Worm (Caenorhabditis elegans) whole organism, L2 larva: ENCODE results near the gene Y48C3A.12.

Experiments
- F13H6.1 ChIP-seq: sonication (generic microtip); optimal IDR thresholded peaks from 2 replicates; lab custom pipeline; 2016; ENCODE audit warnings: missing genetic modification characterization, missing compliant biosample characterization
- Y55F3AM.14 ChIP-seq: fragments of 200-800 bp; sonication (Bioruptor generic); optimal IDR thresholded peaks from 2 replicates; lab custom pipeline; 2018; ENCODE audit warnings: mild to moderate bottlenecking, missing genetic modification characterization, missing compliant biosample characterization
- ZK546.5 ChIP-seq: sonication (generic microtip); optimal IDR thresholded peaks from 2 replicates; lab custom pipeline; 2017; ENCODE audit warnings: missing biosample characterization, missing genetic modification characterization
- alr-1 ChIP-seq: fragments of 150-350 bp; optimal IDR thresholded peaks from 2 replicates; lab custom pipeline; 2014; ENCODE audit warnings: missing biosample characterization, missing genetic modification characterization
- aly-2 ChIP-seq: fragments of 150-350 bp; optimal IDR thresholded peaks from 2 replicates; lab custom pipeline; 2014; ENCODE audit warnings: missing biosample characterization, missing genetic modification characterization
- ama-1 ChIP-seq: fragments of 150-350 bp; optimal IDR thresholded peaks from 2 replicates; lab custom pipeline; 2018; ENCODE audit warnings: inconsistent platforms
- blmp-1 ChIP-seq: sonication (generic microtip); optimal IDR thresholded peaks from 2 replicates; lab custom pipeline; 2017; ENCODE audit warnings: missing genetic modification characterization, mild to moderate bottlenecking, missing compliant biosample characterization, antibody characterized with exemption, moderate library complexity; ENCODE audit not compliant: insufficient read depth
- ceh-16 ChIP-seq: fragments of 150-350 bp; optimal IDR thresholded peaks from 2 replicates; lab custom pipeline; 2014; ENCODE audit warnings: missing biosample characterization, missing genetic modification characterization
- ceh-82 ChIP-seq: fragments of 150-350 bp; optimal IDR thresholded peaks from 2 replicates; lab custom pipeline; 2014; ENCODE audit warnings: missing biosample characterization, missing genetic modification characterization
- dmd-4 ChIP-seq: sonication (generic microtip); optimal IDR thresholded peaks from 2 replicates; lab custom pipeline; 2017; ENCODE audit warnings: missing biosample characterization, missing genetic modification characterization
- egl-27 ChIP-seq: sonication (generic microtip); optimal IDR thresholded peaks from 3 replicates; lab custom pipeline; 2017; ENCODE audit warnings: missing biosample characterization, missing genetic modification reagents, missing genetic modification characterization
- gmeb-1 ChIP-seq: fragments of 150-350 bp; optimal IDR thresholded peaks from 2 replicates; lab custom pipeline; 2014; ENCODE audit warnings: missing biosample characterization, missing genetic modification characterization
- lin-11 ChIP-seq: fragments of 150-350 bp; sonication (generic microtip); optimal IDR thresholded peaks from 2 replicates; lab custom pipeline; 2014; ENCODE audit warnings: missing biosample characterization, missing genetic modification characterization, inconsistent platforms, mixed read lengths
- lin-13 ChIP-seq: fragments of 150-350 bp; optimal IDR thresholded peaks from 2 replicates; lab custom pipeline; 2014; ENCODE audit warnings: missing biosample characterization, missing genetic modification reagents, missing genetic modification characterization
- lsy-2 ChIP-seq, 2 experiments: fragments of 150-350 bp in 1 of 2; sonication (generic microtip) in 1 of 2; optimal IDR thresholded peaks; 2 replicates each; lab custom pipeline; 2014 to 2017; ENCODE audit warnings: missing biosample characterization in 2 of 2, missing genetic modification characterization in 2 of 2
- mab-5 ChIP-seq: fragments of 150-350 bp; optimal IDR thresholded peaks from 2 replicates; lab custom pipeline; 2014; ENCODE audit warnings: missing biosample characterization, missing genetic modification characterization
- mbf-1 ChIP-seq: sonication (generic microtip); optimal IDR thresholded peaks from 2 replicates; lab custom pipeline; 2017; ENCODE audit warnings: missing biosample characterization, missing genetic modification characterization
- mdl-1 ChIP-seq, 2 experiments: fragments of 150-350 bp in 1 of 2; sonication (generic microtip) in 1 of 2; optimal IDR thresholded peaks; 2 replicates each; lab custom pipeline; 2017; ENCODE audit warnings: missing biosample characterization in 2 of 2, missing genetic modification characterization in 2 of 2
- nhr-11 ChIP-seq: fragments of 150-350 bp; optimal IDR thresholded peaks from 2 replicates; lab custom pipeline; 2014; ENCODE audit warnings: missing biosample characterization, missing genetic modification characterization
- nhr-129 ChIP-seq: fragments of 150-350 bp; optimal IDR thresholded peaks from 2 replicates; lab custom pipeline; 2014; ENCODE audit warnings: missing biosample characterization, missing genetic modification characterization
- nhr-21 ChIP-seq: fragments of 150-350 bp; optimal IDR thresholded peaks from 2 replicates; lab custom pipeline; 2014; ENCODE audit warnings: missing biosample characterization, missing genetic modification characterization
- nhr-23 ChIP-seq: fragments of 150-350 bp; optimal IDR thresholded peaks from 2 replicates; lab custom pipeline; 2014; ENCODE audit warnings: missing biosample characterization, missing genetic modification reagents, missing genetic modification characterization
- nhr-237 ChIP-seq: fragments of 150-350 bp; optimal IDR thresholded peaks from 2 replicates; lab custom pipeline; 2014; ENCODE audit warnings: missing biosample characterization, missing genetic modification characterization
- nhr-25 ChIP-seq: fragments of 150-350 bp; sonication (generic microtip); optimal IDR thresholded peaks from 3 replicates; lab custom pipeline; 2014; ENCODE audit warnings: missing biosample characterization, missing genetic modification characterization
- nhr-6 ChIP-seq: fragments of 150-350 bp; optimal IDR thresholded peaks from 2 replicates; lab custom pipeline; 2014; ENCODE audit warnings: missing biosample characterization, missing genetic modification characterization
- nhr-77 ChIP-seq: fragments of 150-350 bp; optimal IDR thresholded peaks from 2 replicates; lab custom pipeline; 2014; ENCODE audit warnings: missing biosample characterization, missing genetic modification characterization
- peb-1 ChIP-seq: fragments of 150-350 bp; optimal IDR thresholded peaks from 2 replicates; lab custom pipeline; 2014; ENCODE audit warnings: missing biosample characterization, missing genetic modification characterization
- sem-4 ChIP-seq: fragments of 150-350 bp; optimal IDR thresholded peaks from 2 replicates; lab custom pipeline; 2014; ENCODE audit warnings: missing biosample characterization, missing genetic modification reagents, missing genetic modification characterization
- skn-1 ChIP-seq: sonication (generic microtip); optimal IDR thresholded peaks from 2 replicates; lab custom pipeline; 2017; ENCODE audit warnings: missing biosample characterization, missing genetic modification characterization
- unc-39 ChIP-seq: fragments of 150-350 bp; optimal IDR thresholded peaks from 2 replicates; lab custom pipeline; 2014; ENCODE audit warnings: missing biosample characterization, missing genetic modification characterization
- unc-55 ChIP-seq: fragments of 150-350 bp; sonication (generic microtip); optimal IDR thresholded peaks from 3 replicates; lab custom pipeline; 2014; ENCODE audit warnings: missing biosample characterization, missing genetic modification reagents, missing genetic modification characterization
- unc-62 ChIP-seq: fragments of 150-350 bp; optimal IDR thresholded peaks from 2 replicates; lab custom pipeline; 2014; ENCODE audit warnings: missing biosample characterization, missing genetic modification reagents, missing genetic modification characterization
- zag-1 ChIP-seq: fragments of 150-350 bp; optimal IDR thresholded peaks from 2 replicates; lab custom pipeline; 2014; ENCODE audit warnings: missing biosample characterization, missing genetic modification characterization
- ztf-1 ChIP-seq: fragments of 200-800 bp; sonication (Bioruptor generic); conservative IDR thresholded peaks from 2 replicates; pipeline ENCODE4 v1.3.6; 2022; ENCODE audit warnings: missing genetic modification characterization, missing compliant biosample characterization
- ztf-11 ChIP-seq: sonication (generic microtip); optimal IDR thresholded peaks from 2 replicates; lab custom pipeline; 2017; ENCODE audit warnings: missing biosample characterization, missing genetic modification characterization
- ztf-4 ChIP-seq: fragments of 150-350 bp; optimal IDR thresholded peaks from 2 replicates; lab custom pipeline; 2014; ENCODE audit warnings: missing biosample characterization, missing genetic modification characterization

The Y48C3A.12 gene

DNA sequence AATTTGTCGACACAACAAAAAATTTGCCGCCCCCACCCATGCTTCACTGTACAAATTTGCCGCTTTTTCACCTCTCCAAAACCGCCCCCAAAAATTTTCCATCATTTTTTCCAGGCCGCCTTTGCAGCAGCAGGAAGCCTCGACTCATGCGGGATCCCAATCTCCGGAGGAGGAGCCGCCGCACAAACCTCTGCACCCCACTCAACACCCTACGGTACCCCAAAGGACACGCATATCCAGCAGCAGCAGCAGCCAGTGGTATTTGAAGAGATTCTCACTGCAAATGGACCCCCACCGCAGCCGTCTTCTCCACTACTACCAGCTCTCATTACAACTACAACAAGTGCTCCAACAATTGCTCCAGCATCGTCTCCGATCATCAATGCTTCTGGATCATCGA, 6.8 kb downstream of the Y48C3A.12 start:
- TF ChIP-seq ceh-82 (tag; lab: Kevin White, UChicago) = no peak
- no peak for TF ChIP-seq nhr-11 (tag; lab: Kevin White, UChicago)
- TF ChIP-seq blmp-1 (tag; lab: Kevin White, UChicago) = no peak
- no peak for TF ChIP-seq sem-4 (tag; lab: Kevin White, UChicago)
- no peak for TF ChIP-seq nhr-25 (tag; lab: Kevin White, UChicago)
- no peak for TF ChIP-seq unc-62 (GFP tag; lab: Kevin White, UChicago)
- no peak for TF ChIP-seq ztf-4
- no peak for TF ChIP-seq unc-39 (tag; lab: Kevin White, UChicago)
- TF ChIP-seq ztf-11 (tag; lab: Kevin White, UChicago) = no peak
- TF ChIP-seq ztf-1 = no peak
- no peak for TF ChIP-seq Y55F3AM.14 (GFP tag; lab: Kevin White, UChicago)
- TF ChIP-seq ceh-16 (tag; lab: Kevin White, UChicago) = no peak
- TF ChIP-seq zag-1 (tag; lab: Kevin White, UChicago) = no peak
- TF ChIP-seq egl-27 (tag; lab: Kevin White, UChicago) = no peak
- no peak for TF ChIP-seq dmd-4 (tag; lab: Kevin White, UChicago)

- no peak for TF ChIP-seq ama-1 (lab: Kevin White, UChicago)
- no peak for TF ChIP-seq lsy-2 (tag; optimal IDR thresholded peaks at IDR 0.05; lab: Kevin White, UChicago)
- TF ChIP-seq nhr-25 (tag; lab: Kevin White, UChicago) = no peak
- no peak for TF ChIP-seq dmd-4 (tag; lab: Kevin White, UChicago)
- TF ChIP-seq alr-1 = no peak
- no peak for TF ChIP-seq ceh-16 (tag; lab: Kevin White, UChicago)
- no peak for TF ChIP-seq aly-2 (tag; lab: Kevin White, UChicago)
- no peak for TF ChIP-seq unc-55 (GFP tag; lab: Kevin White, UChicago)
- no peak for TF ChIP-seq peb-1 (tag; lab: Kevin White, UChicago)
- TF ChIP-seq zag-1 (tag; lab: Kevin White, UChicago) = no peak
- TF ChIP-seq mab-5 (tag; lab: Kevin White, UChicago) = no peak
- no peak for TF ChIP-seq F13H6.1 (tag; lab: Kevin White, UChicago)
- TF ChIP-seq lin-13 (GFP tag; lab: Kevin White, UChicago) = no peak
- TF ChIP-seq nhr-21 = no peak
Observed at ce11 chrII:13389461-13389860, 13.2 kb downstream of the Y48C3A.12 start, which contains the start of gene Y48C3A.14. TSS of gene Y48C3A.14 (plus strand) at chrII:13389761.

DNA sequence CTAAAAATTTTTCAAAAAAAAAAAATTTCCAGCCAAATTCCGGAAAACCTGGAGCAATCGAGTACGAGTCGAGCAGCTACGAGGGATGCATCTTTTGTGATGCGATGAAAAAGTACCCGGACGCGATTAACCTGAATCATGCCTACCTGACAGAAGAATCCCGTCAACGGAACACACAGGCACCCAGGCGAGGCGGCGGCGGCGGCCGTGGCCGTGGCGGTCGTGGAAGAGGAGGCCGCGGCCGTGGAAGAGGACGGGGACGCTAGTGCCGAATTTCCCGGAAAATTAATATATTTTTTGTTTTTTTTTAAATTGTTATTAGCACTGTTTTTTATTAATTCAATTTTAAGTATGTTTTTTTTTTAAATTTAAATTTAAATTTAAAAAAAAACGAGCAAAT, 25.3 kb downstream of the Y48C3A.12 start:
- no peak for TF ChIP-seq mdl-1 (tag; optimal IDR thresholded peaks at IDR 0.05; lab: Kevin White, UChicago)
- TF ChIP-seq unc-62 (GFP tag; lab: Kevin White, UChicago) = no peak
- no peak for TF ChIP-seq unc-39 (tag; lab: Kevin White, UChicago)
- TF ChIP-seq ama-1 (lab: Kevin White, UChicago) = no peak
- no peak for TF ChIP-seq egl-27 (tag; lab: Kevin White, UChicago)
- TF ChIP-seq alr-1 = no peak
- no peak for TF ChIP-seq gmeb-1 (tag; lab: Kevin White, UChicago)
- TF ChIP-seq nhr-6 (tag; lab: Kevin White, UChicago) = no peak
- TF ChIP-seq ceh-82 (tag; lab: Kevin White, UChicago) = no peak
- TF ChIP-seq blmp-1 (tag; lab: Kevin White, UChicago) = no peak
- TF ChIP-seq lin-11 (tag; lab: Kevin White, UChicago) = no peak
- no peak for TF ChIP-seq nhr-23 (tag; lab: Kevin White, UChicago)
- TF ChIP-seq nhr-237 (tag; lab: Kevin White, UChicago) = no peak
- TF ChIP-seq nhr-77 (tag; lab: Kevin White, UChicago) = no peak
- no peak for TF ChIP-seq lin-13 (GFP tag; lab: Kevin White, UChicago)
- no peak for TF ChIP-seq aly-2 (tag; lab: Kevin White, UChicago)
- TF ChIP-seq, all 48 proteins: peak for 0

DNA sequence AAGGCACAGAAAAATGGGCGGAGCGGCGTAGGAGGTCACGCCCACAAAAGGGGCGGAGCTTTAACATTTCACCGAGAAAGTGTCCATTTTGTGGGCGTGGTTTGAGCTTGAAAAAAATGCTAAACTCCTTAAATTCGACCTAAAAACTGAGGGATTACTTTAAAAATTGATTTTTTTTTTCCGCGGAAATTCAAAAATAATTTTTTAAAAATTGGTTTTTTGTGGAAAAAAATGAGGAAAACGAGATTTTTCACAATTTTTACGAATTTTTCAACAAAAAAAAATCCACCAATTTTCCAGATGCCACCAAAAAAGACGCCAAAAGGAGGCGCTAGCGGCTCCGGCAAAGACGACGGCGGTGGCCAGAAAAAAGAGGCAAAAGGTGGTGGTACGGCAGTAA, 26.5 kb downstream of the Y48C3A.12 start, which contains the start of gene pinn-4:
TSS of gene pinn-4 (plus strand) at position 301 of the 400 bp plus-strand sequence.
- no peak for TF ChIP-seq alr-1
- no peak for TF ChIP-seq nhr-129 (tag; lab: Kevin White, UChicago)
- TF ChIP-seq skn-1 = no peak
- TF ChIP-seq, all 48 proteins: peak for 0

DNA sequence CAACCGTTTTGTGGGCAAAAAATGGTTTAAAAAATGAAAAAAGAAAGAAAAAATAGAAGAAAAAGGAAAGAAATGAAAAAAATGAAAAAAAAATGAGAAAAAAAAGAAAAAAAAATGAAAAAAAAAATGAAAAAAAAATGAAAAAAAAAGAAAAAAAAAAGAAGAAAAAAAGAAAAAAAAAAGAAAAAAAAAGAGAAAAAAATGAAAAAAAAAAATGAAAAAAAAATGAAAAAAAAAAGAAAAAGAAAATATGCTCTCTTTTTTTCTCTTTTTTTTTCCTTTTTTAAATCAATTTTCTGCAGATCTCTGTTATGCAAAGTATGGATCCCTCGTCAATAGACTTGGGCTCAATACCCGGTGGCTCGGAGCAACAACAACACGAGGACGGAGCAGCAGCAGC, 29.6 kb downstream of the Y48C3A.12 start, which contains the start of gene efl-2:
TSS of gene efl-2 (plus strand) at position 301 of the 400 bp plus-strand sequence.
- no peak for TF ChIP-seq ZK546.5 (tag; lab: Kevin White, UChicago)
- TF ChIP-seq zag-1 (tag; lab: Kevin White, UChicago) = no peak
- TF ChIP-seq mbf-1 = no peak
- TF ChIP-seq sem-4 (tag; lab: Kevin White, UChicago) = no peak
- no peak for TF ChIP-seq nhr-11 (tag; lab: Kevin White, UChicago)
